Worm (Caenorhabditis elegans) whole organism, L4 larva: ENCODE data around the gene R11G1.1.

Experiments used
- F10B5.3 ChIP-seq: sonication (generic microtip); optimal IDR thresholded peaks from 2 replicates; lab custom pipeline; 2016; ENCODE audit warnings: mild to moderate bottlenecking, missing genetic modification characterization, missing compliant biosample characterization
- F26F4.8 ChIP-seq: fragments of 200-800 bp; sonication (Bioruptor generic); conservative IDR thresholded peaks from 2 replicates; pipeline ENCODE4 v1.3.6; 2022; ENCODE audit warnings: missing genetic modification characterization, missing compliant biosample characterization
- F37D6.2 ChIP-seq: sonication (generic microtip); optimal IDR thresholded peaks from 2 replicates; lab custom pipeline; 2016; ENCODE audit warnings: mild to moderate bottlenecking, missing genetic modification characterization, missing compliant biosample characterization
- R02D3.7 ChIP-seq: fragments of 150-350 bp; sonication (generic microtip); optimal IDR thresholded peaks from 3 replicates; lab custom pipeline; 2014; ENCODE audit warnings: missing biosample characterization, missing genetic modification characterization
- Y48G9A.11 ChIP-seq: fragments of 200-800 bp; sonication (Bioruptor generic); IDR thresholded peaks from 2 replicates; pipeline ENCODE4 v1.3.6; 2022; ENCODE audit warnings: missing genetic modification reagents, missing genetic modification characterization, missing compliant biosample characterization
- ZK546.5 ChIP-seq, 2 experiments: sonication (generic microtip); optimal IDR thresholded peaks; 2 replicates each; lab custom pipeline; 2017; ENCODE audit warnings: missing biosample characterization in 2 of 2, missing genetic modification characterization in 2 of 2
- aha-1 ChIP-seq: fragments of 150-350 bp; peaks from one replicate; lab custom pipeline; 2014; ENCODE audit warnings: missing biosample characterization, missing genetic modification characterization
- aly-2 ChIP-seq: sonication (generic microtip); optimal IDR thresholded peaks from 2 replicates; lab custom pipeline; 2018; ENCODE audit warnings: missing biosample characterization, missing genetic modification characterization
- arid-1 ChIP-seq: fragments of 200-800 bp; sonication (Bioruptor generic); conservative IDR thresholded peaks from 2 replicates; pipeline ENCODE4 v1.3.6; 2022; ENCODE audit warnings: missing genetic modification reagents, missing genetic modification characterization, missing compliant biosample characterization
- attf-4 ChIP-seq: sonication (generic microtip); optimal IDR thresholded peaks from 3 replicates; lab custom pipeline; 2017; ENCODE audit warnings: missing biosample characterization, missing genetic modification characterization
- ceh-20 ChIP-seq: fragments of 200-800 bp; sonication (Bioruptor generic); IDR thresholded peaks from 2 replicates; pipeline ENCODE4 v1.3.6; 2022; ENCODE audit warnings: missing genetic modification reagents, missing genetic modification characterization, missing compliant biosample characterization
- ceh-28 ChIP-seq: fragments of 150-350 bp; optimal IDR thresholded peaks from 2 replicates; lab custom pipeline; 2014; ENCODE audit warnings: missing biosample characterization, missing genetic modification reagents, missing genetic modification characterization
- cey-2 ChIP-seq: sonication (generic microtip); optimal IDR thresholded peaks from 3 replicates; lab custom pipeline; 2017; ENCODE audit warnings: missing genetic modification characterization, mild to moderate bottlenecking, missing compliant biosample characterization, antibody characterized with exemption, borderline replicate concordance; ENCODE audit not compliant: insufficient read depth
- ctbp-1 ChIP-seq: fragments of 200-800 bp; sonication (Bioruptor generic); IDR thresholded peaks from 2 replicates; pipeline ENCODE4 v1.3.6; 2022; ENCODE audit warnings: missing genetic modification reagents, missing genetic modification characterization, missing compliant biosample characterization
- daf-12 ChIP-seq: fragments of 150-350 bp; optimal IDR thresholded peaks from 2 replicates; lab custom pipeline; 2014; ENCODE audit warnings: missing biosample characterization, missing genetic modification reagents, missing genetic modification characterization
- daf-16 ChIP-seq, 3 experiments: sonication (generic microtip); optimal IDR thresholded peaks; 2 replicates each; lab custom pipeline; 2016 to 2017; ENCODE audit warnings: missing genetic modification characterization in 3 of 3, missing genetic modification reagents in 3 of 3, mild to moderate bottlenecking in 2 of 3, missing compliant biosample characterization in 2 of 3, missing biosample characterization in 1 of 3, moderate library complexity in 1 of 3
- daf-8 ChIP-seq: fragments of 200-800 bp; sonication (Bioruptor generic); IDR thresholded peaks from 2 replicates; pipeline ENCODE4 v1.3.6; 2022; ENCODE audit warnings: missing genetic modification characterization, missing compliant biosample characterization
- dmd-6 ChIP-seq: fragments of 200-800 bp; sonication (Bioruptor generic); IDR thresholded peaks from 2 replicates; pipeline ENCODE4 v1.3.6; 2022; ENCODE audit warnings: missing genetic modification reagents, missing genetic modification characterization, missing compliant biosample characterization
- duxl-1 ChIP-seq: sonication (generic microtip); optimal IDR thresholded peaks from 2 replicates; lab custom pipeline; 2016; ENCODE audit warnings: mild to moderate bottlenecking, missing genetic modification characterization, moderate library complexity, missing compliant biosample characterization; ENCODE audit not compliant: poor library complexity
- dve-1 ChIP-seq: sonication (generic microtip); optimal IDR thresholded peaks from 2 replicates; lab custom pipeline; 2017; ENCODE audit warnings: antibody characterized with exemption, mild to moderate bottlenecking, missing genetic modification characterization, missing compliant biosample characterization; ENCODE audit not compliant: insufficient read depth
- gei-8 ChIP-seq: fragments of 200-800 bp; sonication (Bioruptor generic); optimal IDR thresholded peaks from 2 replicates; lab custom pipeline; 2018; ENCODE audit warnings: mild to moderate bottlenecking, missing genetic modification characterization, missing compliant biosample characterization
- hlh-11 ChIP-seq: fragments of 200-800 bp; sonication (Bioruptor generic); optimal IDR thresholded peaks from 2 replicates; lab custom pipeline; 2018; ENCODE audit warnings: mild to moderate bottlenecking, missing genetic modification characterization, missing compliant biosample characterization
- hlh-30 ChIP-seq: sonication (generic microtip); optimal IDR thresholded peaks from 2 replicates; lab custom pipeline; 2017; ENCODE audit warnings: antibody characterized with exemption, mild to moderate bottlenecking, missing genetic modification characterization, missing compliant biosample characterization; ENCODE audit not compliant: insufficient read depth
- hmg-1.1 ChIP-seq: fragments of 200-800 bp; sonication (Bioruptor generic); IDR thresholded peaks from 2 replicates; pipeline ENCODE4 v1.3.6; 2022; ENCODE audit warnings: missing genetic modification reagents, missing genetic modification characterization, missing compliant biosample characterization
- jun-1 ChIP-seq: fragments of 150-350 bp; optimal IDR thresholded peaks from 2 replicates; lab custom pipeline; 2014; ENCODE audit warnings: missing biosample characterization, missing genetic modification reagents, missing genetic modification characterization
- lim-7 ChIP-seq: fragments of 200-800 bp; sonication (Bioruptor generic); IDR thresholded peaks from 2 replicates; pipeline ENCODE4 v1.3.6; 2022; ENCODE audit warnings: missing genetic modification characterization, missing compliant biosample characterization
- lin-13 ChIP-seq: fragments of 150-350 bp; optimal IDR thresholded peaks from 2 replicates; lab custom pipeline; 2014; ENCODE audit warnings: missing biosample characterization, missing genetic modification reagents, missing genetic modification characterization
- lin-39 ChIP-seq: fragments of 150-350 bp; optimal IDR thresholded peaks from 2 replicates; lab custom pipeline; 2014; ENCODE audit warnings: missing biosample characterization, missing genetic modification reagents, missing genetic modification characterization
- lsy-2 ChIP-seq, 2 experiments: fragments of 150-350 bp in 1 of 2; sonication (generic microtip) in 1 of 2; optimal IDR thresholded peaks; 2 replicates each; lab custom pipeline; 2014 to 2017; ENCODE audit warnings: missing biosample characterization in 2 of 2, missing genetic modification characterization in 2 of 2
- madf-5 ChIP-seq, 2 experiments: fragments of 200-800 bp; sonication (Bioruptor generic); IDR thresholded peaks; 2 replicates each; pipeline ENCODE4 v1.3.6; 2022; ENCODE audit warnings: missing compliant biosample characterization in 2 of 2, missing genetic modification characterization in 2 of 2
- mdl-1 ChIP-seq, 2 experiments: fragments of 150-350 bp in 1 of 2; sonication (generic microtip) in 1 of 2; optimal IDR thresholded peaks; 2 replicates each; lab custom pipeline; 2014 to 2017; ENCODE audit warnings: missing biosample characterization in 2 of 2, missing genetic modification characterization in 2 of 2
- mxl-3 ChIP-seq: fragments of 200-800 bp; sonication (Bioruptor generic); optimal IDR thresholded peaks from 2 replicates; lab custom pipeline; 2018; ENCODE audit warnings: mild to moderate bottlenecking, missing genetic modification characterization, missing compliant biosample characterization
- nhr-237 ChIP-seq: sonication (generic microtip); optimal IDR thresholded peaks from 2 replicates; lab custom pipeline; 2017; ENCODE audit warnings: missing biosample characterization, missing genetic modification characterization
- nhr-28 ChIP-seq: fragments of 150-350 bp; optimal IDR thresholded peaks from 2 replicates; lab custom pipeline; 2014; ENCODE audit warnings: missing biosample characterization, missing genetic modification characterization
- nhr-42 ChIP-seq: fragments of 200-800 bp; sonication (Bioruptor generic); IDR thresholded peaks from 2 replicates; pipeline ENCODE4 v1.3.6; 2022; ENCODE audit warnings: missing genetic modification characterization, missing compliant biosample characterization
- nhr-48 ChIP-seq: sonication (generic microtip); optimal IDR thresholded peaks from 2 replicates; lab custom pipeline; 2016; ENCODE audit warnings: mild to moderate bottlenecking, missing genetic modification characterization, missing compliant biosample characterization
- nhr-77 ChIP-seq: fragments of 150-350 bp; optimal IDR thresholded peaks from 2 replicates; lab custom pipeline; 2014; ENCODE audit warnings: missing biosample characterization, missing genetic modification characterization
- saeg-2 ChIP-seq: fragments of 200-800 bp; sonication (Bioruptor generic); IDR thresholded peaks from 2 replicates; pipeline ENCODE4 v1.3.6; 2022; ENCODE audit warnings: missing genetic modification reagents, missing genetic modification characterization, missing compliant biosample characterization
- sdz-12 ChIP-seq: fragments of 200-800 bp; sonication (Bioruptor generic); optimal IDR thresholded peaks from 2 replicates; lab custom pipeline; 2018; ENCODE audit warnings: mild to moderate bottlenecking, missing genetic modification characterization, missing compliant biosample characterization
- set-16 ChIP-seq: fragments of 200-800 bp; sonication (Bioruptor generic); IDR thresholded peaks from 2 replicates; pipeline ENCODE4 v1.3.6; 2022; ENCODE audit warnings: missing genetic modification reagents, missing genetic modification characterization, missing compliant biosample characterization
- spr-3 ChIP-seq: fragments of 200-800 bp; sonication (Bioruptor generic); optimal IDR thresholded peaks from 2 replicates; lab custom pipeline; 2018; ENCODE audit warnings: mild to moderate bottlenecking, missing genetic modification characterization, missing compliant biosample characterization
- zfp-3 ChIP-seq: fragments of 200-800 bp; sonication (Bioruptor generic); conservative IDR thresholded peaks from 2 replicates; pipeline ENCODE4 v1.3.6; 2022; ENCODE audit warnings: missing genetic modification reagents, missing genetic modification characterization, missing compliant biosample characterization
- zip-2 ChIP-seq: fragments of 150-350 bp; optimal IDR thresholded peaks from 2 replicates; lab custom pipeline; 2014; ENCODE audit warnings: missing biosample characterization, missing genetic modification characterization
- ztf-7 ChIP-seq: fragments of 150-350 bp; optimal IDR thresholded peaks from 2 replicates; lab custom pipeline; 2014; ENCODE audit warnings: missing biosample characterization, missing genetic modification characterization

R11G1.1 gene

DNA sequence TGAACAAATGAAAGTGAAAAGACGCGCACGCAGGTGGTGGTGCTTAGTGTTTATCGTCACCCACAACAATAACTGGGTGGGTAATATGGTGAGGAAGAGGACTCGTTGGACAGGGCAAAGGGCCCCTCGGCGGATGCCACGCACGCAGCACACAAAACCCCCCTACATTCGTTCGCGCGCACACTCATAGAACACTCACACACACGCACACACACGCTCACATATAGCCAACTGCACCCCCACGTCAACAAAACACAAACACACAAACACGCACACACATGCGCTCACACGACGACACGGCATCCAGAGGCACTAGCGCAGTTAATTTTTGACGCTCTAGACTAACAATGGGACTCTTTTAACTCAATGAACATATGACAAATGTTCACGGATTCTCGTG, 34.9 kb downstream of the R11G1.1 start (continued):
- no peak for TF ChIP-seq jun-1
- 0 out of 2 replicates have a peak, but pooled peaks have one; percentile 58 for TF ChIP-seq zfp-3 (GFP tag; lab: Robert Waterston, UW)
- peak; percentile 49 for TF ChIP-seq hlh-11
- TF ChIP-seq ctbp-1 (GFP tag; lab: Robert Waterston, UW): peak; percentile 77
- peak; percentile 8 for TF ChIP-seq mxl-3
- no peak for TF ChIP-seq saeg-2 (GFP tag; lab: Robert Waterston, UW)
- TF ChIP-seq, all 104 proteins: peak for 28

DNA sequence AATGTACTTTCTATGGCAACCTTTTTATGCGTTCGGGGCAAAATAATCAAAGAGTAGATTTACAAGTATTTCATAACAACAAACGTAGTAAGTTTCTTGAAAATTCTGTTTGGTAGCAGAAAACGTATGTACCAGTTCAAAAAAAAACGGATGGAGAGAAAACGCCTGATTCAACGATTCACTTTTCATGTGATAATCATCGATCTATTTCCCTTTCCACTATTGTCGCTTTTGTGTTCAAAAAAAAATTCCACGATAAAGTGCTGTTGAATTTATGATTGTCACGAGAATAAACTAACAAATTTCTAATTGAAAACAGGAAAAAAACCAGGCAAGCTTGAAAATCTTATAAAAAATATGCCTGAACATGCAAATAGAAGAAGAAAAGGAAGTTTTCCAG, 36.5 kb downstream of the R11G1.1 start:
- TF ChIP-seq dve-1 (peak; percentile 6), nhr-28 (tag; lab: Kevin White, UChicago) (peak; percentile 11), hlh-30 (tag; lab: Kevin White, UChicago) (peak; percentile 56), hlh-11 (peak; percentile 24), arid-1 (GFP tag; lab: Robert Waterston, UW) (no peak), dmd-6 (peak; percentile 15; the same call in 1 of the 2 replicates), nhr-77 (tag; lab: Kevin White, UChicago) (no peak)

DNA sequence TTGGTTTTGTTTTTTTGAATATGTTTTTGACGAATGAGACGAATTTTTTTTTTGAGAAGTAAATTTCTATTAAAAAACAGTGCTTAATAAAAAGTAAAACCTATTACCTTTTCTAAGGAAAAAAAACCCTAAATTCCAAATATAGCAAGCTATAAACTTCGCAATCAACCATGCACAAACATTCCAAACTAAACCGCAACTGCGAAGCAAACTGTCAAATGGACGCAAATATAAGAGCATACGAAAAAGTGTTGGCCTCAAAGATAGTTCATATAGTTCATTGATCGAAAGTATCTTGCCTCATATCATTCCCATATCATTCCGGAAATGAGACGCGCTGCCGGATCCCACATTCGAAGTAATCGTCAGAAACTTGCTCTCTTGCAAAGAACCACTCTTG, 37.3 kb downstream of the R11G1.1 start, which contains the start of gene C01C4.3:
TSS of gene C01C4.3 (plus strand) at position 301 of the 400 bp plus-strand sequence.
- no peak for TF ChIP-seq daf-12 (tag; lab: Kevin White, UChicago)
- TF ChIP-seq F37D6.2 (tag; lab: Kevin White, UChicago): no peak
- no peak for TF ChIP-seq zip-2
- TF ChIP-seq set-16: no peak
- TF ChIP-seq zfp-3 (GFP tag; lab: Robert Waterston, UW): no peak
- TF ChIP-seq aha-1 (tag; lab: Kevin White, UChicago): peak; percentile 18
- no peak for TF ChIP-seq lin-39 (tag; lab: Kevin White, UChicago)
- no peak for TF ChIP-seq madf-5 (GFP tag; IDR thresholded peaks at IDR 0.05; lab: Robert Waterston, UW)

ce11 chrX:3697623-3698022, 38.3 kb downstream of the R11G1.1 start:
- TF ChIP-seq nhr-48 (tag; lab: Kevin White, UChicago) (peak; percentile 63), F26F4.8 (GFP tag; lab: Robert Waterston, UW) (peak; percentile 94), R02D3.7 (no peak), sdz-12 (GFP tag; lab: Kevin White, UChicago) (no peak), lsy-2 (tag; optimal IDR thresholded peaks at IDR 0.05; lab: Kevin White, UChicago) (peak in 1 of 2 experiments; percentile 60), ZK546.5 (tag; optimal IDR thresholded peaks at IDR 0.05; lab: Kevin White, UChicago) (no peak), aly-2 (no peak), nhr-42 (GFP tag; lab: Robert Waterston, UW) (peak; percentile 78; the same call in 1 of the 2 replicates), daf-8 (GFP tag; lab: Robert Waterston, UW) (0 out of 2 replicates have a peak, but pooled peaks have one; percentile 68), ztf-7 (peak; percentile 59), nhr-28 (tag; lab: Kevin White, UChicago) (peak; percentile 0), gei-8 (GFP tag; lab: Kevin White, UChicago) (peak; percentile 59), Y48G9A.11 (GFP tag; lab: Robert Waterston, UW) (peak; percentile 64; the same call in 1 of the 2 replicates), spr-3 (GFP tag; lab: Kevin White, UChicago) (peak; percentile 51), ceh-20 (peak; percentile 84), nhr-237 (no peak), hmg-1.1 (GFP tag; lab: Robert Waterston, UW) (peak; percentile 96), lin-39 (tag; lab: Kevin White, UChicago) (no peak), aha-1 (tag; lab: Kevin White, UChicago) (peak; percentile 68), F10B5.3 (tag; lab: Kevin White, UChicago) (peak; percentile 46), hlh-30 (tag; lab: Kevin White, UChicago) (peak; percentile 66), duxl-1 (peak; percentile 81), cey-2 (no peak), attf-4 (tag; lab: Kevin White, UChicago) (no peak), daf-16 (GFP tag; optimal IDR thresholded peaks at IDR 0.05; lab: Kevin White, UChicago) (peak; percentile 45 to 87), daf-16 (tag; optimal IDR thresholded peaks at IDR 0.05; lab: Kevin White, UChicago) (peak; percentile 58), zip-2 (peak; percentile 23), daf-12 (tag; lab: Kevin White, UChicago) (no peak), lim-7 (peak; percentile 97), mdl-1 (tag; optimal IDR thresholded peaks at IDR 0.05; lab: Kevin White, UChicago) (peak in 1 of 2 experiments; percentile 20), lin-13 (GFP tag; lab: Kevin White, UChicago) (no peak), ceh-28 (tag; lab: Kevin White, UChicago) (no peak)
